Fruit fly (Drosophila melanogaster) whole organism, prepupa: Measurements from ENCODE around the gene Hesr.

Experiments
- CG6792 ChIP-seq: fragments of 200-800 bp; sonication (Bioruptor generic); optimal IDR thresholded peaks from 3 replicates; lab custom pipeline; 2016; ENCODE audit warnings: missing biosample characterization, missing genetic modification characterization
- Lpt ChIP-seq: fragments of 200-800 bp; sonication (Bioruptor generic); optimal IDR thresholded peaks from 3 replicates; lab custom pipeline; 2016; ENCODE audit warnings: missing biosample characterization, missing genetic modification characterization

dm6 chrX:18246842-18247241 is 41.9 kb upstream of the Hesr start:
- TF ChIP-seq CG6792 (GFP tag; lab: Kevin White, UChicago) = no peak
- TF ChIP-seq Lpt (GFP tag; lab: Kevin White, UChicago) = no peak
